Worm (Caenorhabditis elegans): Measurements from ENCODE around the gene B0334.13.

- TF ChIP-seq him-1 (tag; optimal IDR thresholded peaks at IDR 0.05) = no peak
- TF ChIP-seq W03F9.2 (tag; optimal IDR thresholded peaks at IDR 0.05) = no peak
- TF ChIP-seq dao-5 (tag; optimal IDR thresholded peaks at IDR 0.05) = no peak
Measured at ce11 chrII:11535924-11536323, 47.8 kb downstream of the B0334.13 start.

Data from whole organism, L4/young adult.